Worm (Caenorhabditis elegans) whole organism, mixed stage, embryonic: ENCODE measurements around the gene F31F6.2.

ENCODE experiments used
- M03D4.4 ChIP-seq: sonication (generic microtip); optimal IDR thresholded peaks from 2 replicates; lab custom pipeline; 2017; ENCODE audit warnings: mild to moderate bottlenecking, missing genetic modification characterization, missing compliant biosample characterization
- blmp-1 ChIP-seq: fragments of 150-350 bp; optimal IDR thresholded peaks from 2 replicates; lab custom pipeline; 2014; ENCODE audit warnings: missing biosample characterization, missing genetic modification characterization
- elt-3 ChIP-seq: fragments of 150-350 bp; optimal IDR thresholded peaks from 2 replicates; lab custom pipeline; 2014; ENCODE audit warnings: missing biosample characterization, missing genetic modification characterization
- flh-1 ChIP-seq: fragments of 200-800 bp; sonication (Bioruptor generic); optimal IDR thresholded peaks from 2 replicates; lab custom pipeline; 2018; ENCODE audit warnings: mild to moderate bottlenecking, missing genetic modification characterization, moderate library complexity, missing compliant biosample characterization
- lin-13 ChIP-seq: fragments of 150-350 bp; optimal IDR thresholded peaks from 2 replicates; lab custom pipeline; 2014; ENCODE audit warnings: missing biosample characterization, missing genetic modification characterization
- lsy-2 ChIP-seq: fragments of 150-350 bp; optimal IDR thresholded peaks from 2 replicates; lab custom pipeline; 2014; ENCODE audit warnings: missing biosample characterization, missing genetic modification characterization
- nhr-12 ChIP-seq: fragments of 150-350 bp; optimal IDR thresholded peaks from 2 replicates; lab custom pipeline; 2014; ENCODE audit warnings: missing biosample characterization, missing genetic modification characterization
- nhr-237 ChIP-seq: fragments of 150-350 bp; optimal IDR thresholded peaks from 2 replicates; lab custom pipeline; 2014; ENCODE audit warnings: missing biosample characterization, missing genetic modification characterization
- nhr-28 ChIP-seq: fragments of 150-350 bp; optimal IDR thresholded peaks from 2 replicates; lab custom pipeline; 2014; ENCODE audit warnings: missing biosample characterization, missing genetic modification characterization
- snpc-4 ChIP-seq: fragments of 150-350 bp; optimal IDR thresholded peaks from 2 replicates; lab custom pipeline; 2014; ENCODE audit warnings: missing biosample characterization, missing genetic modification characterization
- unc-120 ChIP-seq: sonication (generic microtip); optimal IDR thresholded peaks from 2 replicates; lab custom pipeline; 2017; ENCODE audit warnings: missing genetic modification characterization, missing compliant biosample characterization; ENCODE audit not compliant: poor library complexity, severe bottlenecking
- unc-39 ChIP-seq: fragments of 150-350 bp; optimal IDR thresholded peaks from 2 replicates; lab custom pipeline; 2014; ENCODE audit warnings: missing biosample characterization, missing genetic modification characterization
- unc-62 ChIP-seq: fragments of 150-350 bp; optimal IDR thresholded peaks from 2 replicates; lab custom pipeline; 2014; ENCODE audit warnings: missing biosample characterization, missing genetic modification reagents, missing genetic modification characterization
- ztf-11 ChIP-seq: fragments of 150-350 bp; optimal IDR thresholded peaks from 2 replicates; lab custom pipeline; 2014; ENCODE audit warnings: missing biosample characterization, missing genetic modification characterization

- TF ChIP-seq lin-13, result no peak
- TF ChIP-seq unc-120 (tag; lab: Kevin White, UChicago), result no peak
- no peak for TF ChIP-seq nhr-237 (tag; lab: Kevin White, UChicago)
- TF ChIP-seq M03D4.4 (tag; lab: Kevin White, UChicago), result no peak
- TF ChIP-seq unc-62 (GFP tag; lab: Kevin White, UChicago), result no peak
- no peak for TF ChIP-seq lsy-2 (tag; lab: Kevin White, UChicago)
- TF ChIP-seq unc-39 (tag; lab: Kevin White, UChicago), result no peak
- TF ChIP-seq flh-1 (GFP tag; lab: Kevin White, UChicago), result no peak
- TF ChIP-seq ztf-11 (tag; lab: Kevin White, UChicago), result no peak
- no peak for TF ChIP-seq nhr-12 (tag; lab: Kevin White, UChicago)
- no peak for TF ChIP-seq nhr-28
- no peak for TF ChIP-seq blmp-1 (tag; lab: Kevin White, UChicago)
- TF ChIP-seq snpc-4 (tag; lab: Kevin White, UChicago), result no peak
- no peak for TF ChIP-seq elt-3 (tag; lab: Kevin White, UChicago)
Measured at ce11 chrX:14888188-14888587, 16.5 kb upstream of the F31F6.2 start, which contains the start of gene daf-6.
